Worm (Caenorhabditis elegans) whole organism, midembryonic: ENCODE measurements around the gene R12B2.13.

Source experiments
- T22C8.4 ChIP-seq: fragments of 200-800 bp; sonication (Bioruptor generic); IDR thresholded peaks from 2 replicates; pipeline ENCODE4 v1.3.6; 2022; ENCODE audit warnings: missing genetic modification characterization, missing compliant biosample characterization
- ref-1 ChIP-seq: fragments of 200-800 bp; sonication (Bioruptor generic); conservative IDR thresholded peaks from 2 replicates; pipeline ENCODE4 v1.3.6; 2022; ENCODE audit warnings: missing genetic modification reagents, missing genetic modification characterization, missing compliant biosample characterization

ce11 chrIII:5790550-5790949, 42.7 kb downstream of the R12B2.13 start, which contains the start of gene rev-3:
- TF ChIP-seq ref-1 (GFP tag; lab: Robert Waterston, UW) (no peak), T22C8.4 (no peak)
